Worm (Caenorhabditis elegans) whole organism, mixed stage, embryonic: ENCODE measurements around the gene wdr-5.2.

Source experiments
- lin-32 ChIP-seq: fragments of 200-800 bp; sonication (Bioruptor generic); optimal IDR thresholded peaks from 2 replicates; lab custom pipeline; 2018; ENCODE audit warnings: mild to moderate bottlenecking, missing genetic modification characterization, missing compliant biosample characterization
- nhr-28 ChIP-seq: fragments of 150-350 bp; optimal IDR thresholded peaks from 2 replicates; lab custom pipeline; 2014; ENCODE audit warnings: missing biosample characterization, missing genetic modification characterization
- pha-4 ChIP-seq: fragments of 150-350 bp; optimal IDR thresholded peaks from 2 replicates; lab custom pipeline; 2018; ENCODE audit warnings: missing biosample characterization, missing genetic modification reagents, missing genetic modification characterization
- snpc-4 ChIP-seq: fragments of 150-350 bp; optimal IDR thresholded peaks from 2 replicates; lab custom pipeline; 2014; ENCODE audit warnings: missing biosample characterization, missing genetic modification characterization

- TF ChIP-seq lin-32 (GFP tag; lab: Kevin White, UChicago) (no peak), pha-4 (tag; lab: Kevin White, UChicago) (no peak), snpc-4 (tag; lab: Kevin White, UChicago) (no peak), nhr-28 (no peak)
Observed at ce11 chrX:14326578-14326977, 23.3 kb upstream of the wdr-5.2 start.
